Fruit fly (Drosophila melanogaster): ENCODE data around the gene CG31111.
A peak's percentile ranks its signal among the peaks of the same experiment; 100 is the strongest.

Gene CG31111

dm6 chr3R:25056016-25056415 is at the start of gene CG31111, which contains the start of gene stac:
Gene CG31111 (minus strand): TSS chr3R:25056177.
Gene stac (plus strand): TSS chr3R:25056286.
- peak; percentile 52 for TF ChIP-seq sage (GFP tag; optimal IDR thresholded peaks at IDR 0.05)
- TF ChIP-seq Rel (GFP tag; optimal IDR thresholded peaks at IDR 0.05) = no peak
- peak; percentile 22 for TF ChIP-seq Rel (tag; optimal IDR thresholded peaks at IDR 0.05)
- TF ChIP-seq Sp1 (GFP tag; optimal IDR thresholded peaks at IDR 0.05) = no peak

DNA sequence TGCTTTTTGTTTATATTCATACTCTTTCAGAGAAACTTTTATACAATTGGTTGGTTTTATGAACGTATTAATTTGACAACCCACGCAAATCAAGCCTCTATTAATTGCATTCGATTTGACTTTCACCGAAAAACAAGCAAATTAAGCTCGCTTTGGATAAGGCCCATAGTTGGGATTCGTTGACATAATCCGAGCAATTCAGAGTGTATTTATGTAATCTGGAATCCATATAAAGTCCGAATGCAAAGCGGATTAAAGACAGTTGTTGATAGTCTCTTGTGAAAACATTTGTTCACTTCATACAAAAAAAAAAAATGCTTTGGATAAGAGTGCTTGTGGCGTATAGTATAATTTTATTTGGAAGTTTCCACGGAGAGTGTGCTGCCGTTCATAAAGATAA is 46.3 kb upstream of the CG31111 start, which contains the start of gene CG45095:
CG45095 (plus strand) TSS at position 301 of the 400 bp plus-strand sequence.
- TF ChIP-seq fru (GFP tag; optimal IDR thresholded peaks at IDR 0.05) (no peak), tai (GFP tag; optimal IDR thresholded peaks at IDR 0.05) (no peak)

DNA sequence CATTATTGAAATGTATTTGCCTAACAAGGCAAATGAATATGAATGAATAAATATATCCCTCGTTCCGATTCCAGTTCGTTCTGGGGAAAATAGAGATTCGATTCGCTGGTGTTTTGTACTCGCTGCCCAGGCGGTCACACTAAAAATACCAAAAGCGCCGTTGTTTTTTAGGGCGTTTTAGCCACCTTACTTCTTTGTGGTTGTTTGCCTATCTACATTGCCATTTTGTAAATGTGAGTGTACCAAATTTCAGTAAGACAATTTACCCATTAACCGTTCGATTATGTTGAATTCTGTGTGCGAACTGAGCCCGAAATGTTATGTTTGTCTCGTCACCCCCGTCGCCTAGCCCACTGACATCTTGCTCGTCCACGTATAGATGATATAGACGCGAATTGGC is 41.5 kb upstream of the CG31111 start, which contains the start of the genes CG33095 and CG33096:
CG33095 (plus strand) TSS at position 187 of the 400 bp plus-strand sequence.
CG33096 (plus strand) TSS at position 187 of the 400 bp plus-strand sequence.
- TF ChIP-seq Dif (GFP tag; optimal IDR thresholded peaks at IDR 0.05; ENCODE audit: partially characterized antibody) (peak; percentile 19), Jra (GFP tag; optimal IDR thresholded peaks at IDR 0.05) (no peak), woc (GFP tag; optimal IDR thresholded peaks at IDR 0.05) (peak; percentile 62)

- TF ChIP-seq Vsx2 (GFP tag; optimal IDR thresholded peaks at IDR 0.05; ENCODE audit: partially characterized antibody) (peak; percentile 96), psq (GFP tag; optimal IDR thresholded peaks at IDR 0.05) (no peak), dl (GFP tag; optimal IDR thresholded peaks at IDR 0.05; ENCODE audit: insufficient read depth in 1 of 2, partially characterized antibody in 2 of 2) (peak; percentile 30 to 74), Dif (GFP tag; optimal IDR thresholded peaks at IDR 0.05; ENCODE audit: partially characterized antibody) (peak; percentile 94), Rel (GFP tag; optimal IDR thresholded peaks at IDR 0.05) (no peak), Rel (tag; optimal IDR thresholded peaks at IDR 0.05) (peak; percentile 16)
These were observed 38.7 kb upstream of the CG31111 start, which contains the start of gene fd96Cb for dm6 chr3R:25094639-25095038. Gene fd96Cb (plus strand): TSS chr3R:25095012.

DNA sequence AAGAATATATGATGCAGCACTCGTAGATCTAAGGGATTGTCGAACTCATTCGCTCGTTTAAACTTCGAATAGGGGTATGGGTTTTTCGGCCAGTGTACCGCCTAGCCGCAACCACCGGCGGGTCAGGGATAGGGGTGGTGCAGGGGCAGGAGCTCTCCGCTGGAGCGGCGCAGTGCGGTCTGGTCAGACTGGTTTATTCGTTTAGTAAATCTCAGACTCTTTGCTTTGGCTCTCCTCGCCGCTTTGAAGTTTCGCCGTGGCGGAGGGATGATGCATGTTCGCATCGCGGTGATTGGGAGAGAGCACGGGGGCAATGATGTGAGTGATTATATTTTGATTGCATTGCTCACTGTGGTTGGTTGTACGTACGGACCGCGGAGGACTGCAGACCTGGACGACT is 26.4 kb upstream of the CG31111 start, which contains the start of gene fd96Ca:
fd96Ca (plus strand) TSS at position 337 of the 400 bp plus-strand sequence.
- TF ChIP-seq Vsx2 (GFP tag; optimal IDR thresholded peaks at IDR 0.05; ENCODE audit: partially characterized antibody) = peak; percentile 67
- TF ChIP-seq woc (GFP tag; optimal IDR thresholded peaks at IDR 0.05) = peak; percentile 38
- TF ChIP-seq Dif (GFP tag; optimal IDR thresholded peaks at IDR 0.05; ENCODE audit: partially characterized antibody) = peak; percentile 38
- no peak for TF ChIP-seq Hr83 (GFP tag; optimal IDR thresholded peaks at IDR 0.05; ENCODE audit: poor library complexity, severe bottlenecking)

- TF ChIP-seq Hnf4 (GFP tag; optimal IDR thresholded peaks at IDR 0.05) (no peak), HLH106 (tag; optimal IDR thresholded peaks at IDR 0.05) (no peak), tai (GFP tag; optimal IDR thresholded peaks at IDR 0.05) (no peak), Hr83 (GFP tag; optimal IDR thresholded peaks at IDR 0.05; ENCODE audit: poor library complexity, severe bottlenecking) (peak; percentile 57), OdsH (GFP tag; optimal IDR thresholded peaks at IDR 0.05) (no peak), Dif (GFP tag; optimal IDR thresholded peaks at IDR 0.05; ENCODE audit: partially characterized antibody) (peak; percentile 40), Hr78 (GFP tag; optimal IDR thresholded peaks at IDR 0.05) (no peak), woc (GFP tag; optimal IDR thresholded peaks at IDR 0.05) (no peak)
These were observed 24.5 kb upstream of the CG31111 start for dm6 chr3R:25080446-25080845.

dm6 chr3R:25078665-25079064 is 22.7 kb upstream of the CG31111 start:
- TF ChIP-seq foxo (GFP tag; optimal IDR thresholded peaks at IDR 0.05) (no peak), GATAd (GFP tag; optimal IDR thresholded peaks at IDR 0.05) (no peak), Dif (GFP tag; optimal IDR thresholded peaks at IDR 0.05; ENCODE audit: partially characterized antibody) (no peak), sage (GFP tag; optimal IDR thresholded peaks at IDR 0.05) (no peak)

dm6 chr3R:25077280-25077820 is 21.4 kb upstream of the CG31111 start:
- TF ChIP-seq Vsx2 (GFP tag; optimal IDR thresholded peaks at IDR 0.05; ENCODE audit: partially characterized antibody) (no peak), rgr (GFP tag; optimal IDR thresholded peaks at IDR 0.05) (no peak), fru (GFP tag; optimal IDR thresholded peaks at IDR 0.05) (no peak), Dif (GFP tag; optimal IDR thresholded peaks at IDR 0.05; ENCODE audit: partially characterized antibody) (no peak), Sp1 (GFP tag; optimal IDR thresholded peaks at IDR 0.05) (no peak), dl (GFP tag; optimal IDR thresholded peaks at IDR 0.05; ENCODE audit: insufficient read depth in 1 of 2, partially characterized antibody in 2 of 2) (no peak), Hnf4 (GFP tag; optimal IDR thresholded peaks at IDR 0.05) (no peak), usp (GFP tag; optimal IDR thresholded peaks at IDR 0.05) (no peak), Jra (GFP tag; optimal IDR thresholded peaks at IDR 0.05) (no peak), sv (GFP tag; optimal IDR thresholded peaks at IDR 0.05) (no peak), GATAd (GFP tag; optimal IDR thresholded peaks at IDR 0.05) (no peak), dsf (GFP tag; optimal IDR thresholded peaks at IDR 0.05; ENCODE audit: borderline replicate concordance) (no peak), foxo (GFP tag; optimal IDR thresholded peaks at IDR 0.05) (no peak)
